Fruit fly (Drosophila melanogaster): ENCODE results near the gene Sec16.

- peak; percentile 9 for TF ChIP-seq Myb (GFP tag; optimal IDR thresholded peaks at IDR 0.05)
- TF ChIP-seq cad (GFP tag; optimal IDR thresholded peaks at IDR 0.05): no peak
- no peak for TF ChIP-seq eve (GFP tag; optimal IDR thresholded peaks at IDR 0.05)
- no peak; the same call in 1 of the 3 replicates for TF ChIP-seq CG34422 (GFP tag; IDR thresholded peaks at IDR 0.05)
- no peak for TF ChIP-seq eyg (GFP tag; optimal IDR thresholded peaks at IDR 0.05)
- TF ChIP-seq CG17802 (tag; optimal IDR thresholded peaks at IDR 0.05): no peak
- TF ChIP-seq Dll (GFP tag; IDR thresholded peaks at IDR 0.05; ENCODE audit: partially characterized antibody): peak; percentile 55; the same call in 2 of the 4 replicates
These were observed at the start of gene Sec16, which contains the start of gene CG1824 for dm6 chrX:12595610-12596336.
